Fruit fly (Drosophila melanogaster): Measurements from ENCODE around the gene CG17734.

The CG17734 gene

dm6 chr3R:11243057-11243740, 600 bp downstream of the CG17734 start (continued):
- TF ChIP-seq seq (GFP tag; IDR thresholded peaks at IDR 0.05): no peak
- no peak for TF ChIP-seq gem (tag; optimal IDR thresholded peaks at IDR 0.05)
- TF ChIP-seq Lhr (GFP tag; optimal IDR thresholded peaks at IDR 0.05): no peak
- no peak for TF ChIP-seq CG8281 (tag; optimal IDR thresholded peaks at IDR 0.05)
- peak; percentile 73 for TF ChIP-seq CG2678 (tag; optimal IDR thresholded peaks at IDR 0.05)
- TF ChIP-seq pita (GFP tag; optimal IDR thresholded peaks at IDR 0.05): no peak
- TF ChIP-seq Aef1 (GFP tag; IDR thresholded peaks at IDR 0.05): no peak
- peak; percentile 55 for TF ChIP-seq CG15514 (GFP tag; optimal IDR thresholded peaks at IDR 0.05)
- TF ChIP-seq oc (tag; optimal IDR thresholded peaks at IDR 0.05): no peak
- peak; percentile 77 for TF ChIP-seq lab (GFP tag; optimal IDR thresholded peaks at IDR 0.05)
- TF ChIP-seq Antp (GFP tag; optimal IDR thresholded peaks at IDR 0.05): no peak
- peak; percentile 30 for TF ChIP-seq CG6683 (GFP tag; optimal IDR thresholded peaks at IDR 0.05)
- TF ChIP-seq CG6689 (GFP tag; IDR thresholded peaks at IDR 0.05): peak; percentile 44; the same call in 1 of the 2 replicates
- TF ChIP-seq HHEX (GFP tag; optimal IDR thresholded peaks at IDR 0.05): peak; percentile 38
- TF ChIP-seq CG10431 (GFP tag; optimal IDR thresholded peaks at IDR 0.05): no peak
- TF ChIP-seq CG14014 (GFP tag; IDR thresholded peaks at IDR 0.05): no peak
- peak; percentile 16; the same call in 1 of the 3 replicates for TF ChIP-seq row (GFP tag; IDR thresholded peaks at IDR 0.05)
- TF ChIP-seq Eip74EF (GFP tag; optimal IDR thresholded peaks at IDR 0.05): no peak
- no peak for TF ChIP-seq CG16813 (GFP tag; IDR thresholded peaks at IDR 0.05; ENCODE audit: partially characterized antibody)
- TF ChIP-seq CG8290 (GFP tag; optimal IDR thresholded peaks at IDR 0.05): peak; percentile 11
- TF ChIP-seq CG8290 (tag; optimal IDR thresholded peaks at IDR 0.05): peak in 1 of 2 experiments; percentile 13
- peak; percentile 79 for TF ChIP-seq CG3281 (GFP tag; optimal IDR thresholded peaks at IDR 0.05)
- TF ChIP-seq Dek (tag; optimal IDR thresholded peaks at IDR 0.05): peak; percentile 36
- no peak for TF ChIP-seq odd (GFP tag; optimal IDR thresholded peaks at IDR 0.05)
- peak; percentile 47 for TF ChIP-seq mirr (GFP tag; optimal IDR thresholded peaks at IDR 0.05)
- TF ChIP-seq CG6272 (GFP tag; IDR thresholded peaks at IDR 0.05): no peak
- TF ChIP-seq CG9876 (GFP tag; optimal IDR thresholded peaks at IDR 0.05): no peak
- TF ChIP-seq Hr51 (GFP tag; optimal IDR thresholded peaks at IDR 0.05): no peak
- TF ChIP-seq grau (tag; optimal IDR thresholded peaks at IDR 0.05): peak; percentile 22
- TF ChIP-seq cwo (GFP tag; optimal IDR thresholded peaks at IDR 0.05): peak; percentile 55
- no peak for TF ChIP-seq CG3407 (GFP tag; optimal IDR thresholded peaks at IDR 0.05)
- peak; percentile 20 for TF ChIP-seq CG4820 (GFP tag; optimal IDR thresholded peaks at IDR 0.05)
- TF ChIP-seq unc-4 (GFP tag; IDR thresholded peaks at IDR 0.05; ENCODE audit: partially characterized antibody): no peak
- no peak for TF ChIP-seq Mrtf (GFP tag; IDR thresholded peaks at IDR 0.05)
- TF ChIP-seq CG4854 (GFP tag; optimal IDR thresholded peaks at IDR 0.05): no peak
- no peak for TF ChIP-seq CG11398 (GFP tag; optimal IDR thresholded peaks at IDR 0.05)
- TF ChIP-seq Nf-YB (GFP tag; optimal IDR thresholded peaks at IDR 0.05): no peak
- TF ChIP-seq hkb (optimal IDR thresholded peaks at IDR 0.05): no peak
- TF ChIP-seq hkb (GFP tag; IDR thresholded peaks at IDR 0.05): peak; percentile 58; the same call in 1 of the 2 replicates
- no peak for TF ChIP-seq Lpt (GFP tag; optimal IDR thresholded peaks at IDR 0.05)
- TF ChIP-seq ftz-f1 (GFP tag; optimal IDR thresholded peaks at IDR 0.05): peak; percentile 17
- peak; percentile 23 for TF ChIP-seq CG7987 (GFP tag; optimal IDR thresholded peaks at IDR 0.05)
- TF ChIP-seq Bgb (GFP tag; IDR thresholded peaks at IDR 0.05; ENCODE audit: partially characterized antibody): no peak
- TF ChIP-seq CG18262 (tag; optimal IDR thresholded peaks at IDR 0.05): peak; percentile 56
- no peak for TF ChIP-seq en (GFP tag; optimal IDR thresholded peaks at IDR 0.05)
- TF ChIP-seq prd (optimal IDR thresholded peaks at IDR 0.05): no peak
- peak; percentile 48; the same call in 1 of the 3 replicates for TF ChIP-seq prd (GFP tag; IDR thresholded peaks at IDR 0.05)
- TF ChIP-seq hth (optimal IDR thresholded peaks at IDR 0.05): no peak
- TF ChIP-seq CG7372 (GFP tag; IDR thresholded peaks at IDR 0.05): no peak
- no peak for TF ChIP-seq cad (GFP tag; optimal IDR thresholded peaks at IDR 0.05)
